Worm (Caenorhabditis elegans): ENCODE results near the gene C50F4.1.

C50F4.1 gene

DNA sequence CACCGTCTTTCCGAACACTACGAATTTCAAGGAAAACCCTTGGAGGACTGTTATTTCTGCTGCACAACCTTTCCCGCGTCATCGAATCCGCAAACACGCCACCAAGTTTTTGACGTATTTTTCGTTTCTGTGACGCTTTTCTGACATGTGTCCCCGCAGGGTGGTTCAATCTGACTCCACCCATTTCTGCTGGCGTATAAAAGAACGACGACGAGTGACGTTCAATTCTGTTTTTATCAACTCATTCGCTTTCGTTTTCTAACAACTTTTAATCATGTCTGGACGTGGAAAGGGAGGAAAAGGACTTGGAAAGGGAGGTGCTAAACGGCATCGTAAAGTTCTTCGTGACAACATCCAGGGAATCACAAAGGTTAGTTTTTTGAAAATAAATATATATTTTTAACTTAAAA is 20.3 kb downstream of the C50F4.1 start, which contains the start of gene his-37 (continued):
- TF ChIP-seq R02D3.7 (tag; optimal IDR thresholded peaks at IDR 0.05) (peak; percentile 89), nhr-11 (tag; optimal IDR thresholded peaks at IDR 0.05) (peak; percentile 99), fkh-2 (tag; optimal IDR thresholded peaks at IDR 0.05) (peak; percentile 73), snpc-4 (tag; optimal IDR thresholded peaks at IDR 0.05) (peak; percentile 96), nfya-1 (tag; optimal IDR thresholded peaks at IDR 0.05; ENCODE audit: insufficient read depth) (peak; percentile 98), daf-12 (tag; optimal IDR thresholded peaks at IDR 0.05) (no peak), sea-2 (GFP tag; optimal IDR thresholded peaks at IDR 0.05) (peak; percentile 94), unc-39 (tag; optimal IDR thresholded peaks at IDR 0.05) (no peak), egl-5 (tag; optimal IDR thresholded peaks at IDR 0.05) (peak; percentile 87), nhr-43 (tag; optimal IDR thresholded peaks at IDR 0.05; ENCODE audit: poor library complexity, severe bottlenecking) (peak; percentile 98), ceh-82 (tag; optimal IDR thresholded peaks at IDR 0.05) (peak; percentile 92), elt-3 (tag; optimal IDR thresholded peaks at IDR 0.05) (peak; percentile 76 to 98 (median 96)), tbx-2 (tag; optimal IDR thresholded peaks at IDR 0.05) (peak; percentile 97), mml-1 (tag; optimal IDR thresholded peaks at IDR 0.05) (no peak)

ce11 chrV:9549459-9549858 is 22.9 kb downstream of the C50F4.1 start, which contains the start of gene nstp-10:
Gene nstp-10, minus strand, starts transcription at chrV:9549836.
- peak; percentile 3 for TF ChIP-seq elt-2 (tag; optimal IDR thresholded peaks at IDR 0.05)
- TF ChIP-seq mdl-1 (tag; optimal IDR thresholded peaks at IDR 0.05) = no peak
- peak; percentile 54 for TF ChIP-seq pha-4 (tag; optimal IDR thresholded peaks at IDR 0.05)
- peak; percentile 18 for TF ChIP-seq nhr-23 (tag; optimal IDR thresholded peaks at IDR 0.05)
- TF ChIP-seq nhr-67 (tag; optimal IDR thresholded peaks at IDR 0.05) = no peak
- TF ChIP-seq nhr-11 (tag; optimal IDR thresholded peaks at IDR 0.05) = no peak
- TF ChIP-seq nfya-1 (tag; optimal IDR thresholded peaks at IDR 0.05; ENCODE audit: insufficient read depth) = peak; percentile 25
- peak; percentile 18 for TF ChIP-seq lin-15B (tag; optimal IDR thresholded peaks at IDR 0.05)
- TF ChIP-seq nhr-25 (tag; optimal IDR thresholded peaks at IDR 0.05) = peak; percentile 22
- TF ChIP-seq skn-1 (tag; optimal IDR thresholded peaks at IDR 0.05) = no peak
- peak; percentile 24 for TF ChIP-seq snpc-4 (tag; optimal IDR thresholded peaks at IDR 0.05)

DNA sequence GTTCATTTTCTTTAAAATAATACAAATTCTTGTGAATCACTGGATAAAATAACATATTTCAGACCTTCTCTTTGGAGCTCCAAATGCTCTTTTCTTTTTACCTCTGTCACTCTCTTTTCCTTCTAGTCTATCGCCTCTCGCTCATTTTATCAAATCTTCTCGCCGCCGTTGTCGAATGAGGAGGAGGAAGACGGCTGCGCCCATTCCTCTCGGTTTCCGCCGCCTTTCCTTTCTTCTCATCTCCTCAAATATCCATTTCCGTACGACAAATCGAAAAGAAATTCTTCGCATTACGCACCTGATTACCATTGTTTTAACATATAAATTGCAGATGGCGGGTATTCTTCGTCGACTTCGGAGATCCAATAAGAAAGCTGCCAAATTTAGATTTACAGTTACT is 23.7 kb downstream of the C50F4.1 start, which contains the start of gene ehbp-1:
ehbp-1 (plus strand) TSS at position 332 of the 400 bp plus-strand sequence.
- TF ChIP-seq nhr-43 (tag; optimal IDR thresholded peaks at IDR 0.05; ENCODE audit: poor library complexity, severe bottlenecking) (no peak), ama-1 (optimal IDR thresholded peaks at IDR 0.05) (no peak), nfya-1 (tag; optimal IDR thresholded peaks at IDR 0.05; ENCODE audit: insufficient read depth) (peak; percentile 34), fkh-10 (GFP tag; optimal IDR thresholded peaks at IDR 0.05) (peak; percentile 32)

ce11 chrV:9556668-9557067 is 30.1 kb downstream of the C50F4.1 start:
- TF ChIP-seq fos-1 (tag; optimal IDR thresholded peaks at IDR 0.05) = no peak
- TF ChIP-seq nfya-1 (tag; optimal IDR thresholded peaks at IDR 0.05; ENCODE audit: insufficient read depth) = no peak
- no peak for TF ChIP-seq nhr-11 (tag; optimal IDR thresholded peaks at IDR 0.05)
- no peak for TF ChIP-seq mml-1 (tag; optimal IDR thresholded peaks at IDR 0.05)
- no peak for TF ChIP-seq mdl-1 (tag; optimal IDR thresholded peaks at IDR 0.05)
- TF ChIP-seq lin-15B (tag; optimal IDR thresholded peaks at IDR 0.05) = no peak
- no peak for TF ChIP-seq nhr-23 (tag; optimal IDR thresholded peaks at IDR 0.05)
- no peak for TF ChIP-seq ceh-82 (tag; optimal IDR thresholded peaks at IDR 0.05)
- TF ChIP-seq nhr-77 (tag; optimal IDR thresholded peaks at IDR 0.05) = no peak
- TF ChIP-seq nhr-28 (tag; optimal IDR thresholded peaks at IDR 0.05) = no peak
- TF ChIP-seq egl-27 (tag; optimal IDR thresholded peaks at IDR 0.05) = no peak
- TF ChIP-seq elt-1 (tag; optimal IDR thresholded peaks at IDR 0.05) = no peak
- no peak for TF ChIP-seq unc-39 (tag; optimal IDR thresholded peaks at IDR 0.05)
- TF ChIP-seq eor-1 (tag; optimal IDR thresholded peaks at IDR 0.05) = no peak
- no peak for TF ChIP-seq pqm-1 (tag; optimal IDR thresholded peaks at IDR 0.05)
- TF ChIP-seq tbx-2 (tag; optimal IDR thresholded peaks at IDR 0.05) = no peak
- TF ChIP-seq nhr-25 (tag; optimal IDR thresholded peaks at IDR 0.05) = no peak
- TF ChIP-seq sea-2 (GFP tag; optimal IDR thresholded peaks at IDR 0.05) = no peak
- no peak for TF ChIP-seq nhr-43 (tag; optimal IDR thresholded peaks at IDR 0.05; ENCODE audit: poor library complexity, severe bottlenecking)

ce11 chrV:9561624-9562179 is 35.1 kb downstream of the C50F4.1 start, which contains the start of gene rgef-1:
Gene rgef-1, minus strand, starts transcription at chrV:9561674.
- TF ChIP-seq snpc-4 (tag; optimal IDR thresholded peaks at IDR 0.05) (peak; percentile 24), sea-2 (GFP tag; optimal IDR thresholded peaks at IDR 0.05) (peak; percentile 43), elt-2 (tag; optimal IDR thresholded peaks at IDR 0.05) (no peak), nfya-1 (tag; optimal IDR thresholded peaks at IDR 0.05; ENCODE audit: insufficient read depth) (peak; percentile 86), mdl-1 (tag; optimal IDR thresholded peaks at IDR 0.05) (peak; percentile 45), unc-62 (GFP tag; optimal IDR thresholded peaks at IDR 0.05) (peak; percentile 16), nhr-237 (tag; optimal IDR thresholded peaks at IDR 0.05) (no peak), unc-39 (tag; optimal IDR thresholded peaks at IDR 0.05) (no peak), ceh-82 (tag; optimal IDR thresholded peaks at IDR 0.05) (no peak), ztf-4 (tag; optimal IDR thresholded peaks at IDR 0.05) (no peak), lsy-12 (tag; optimal IDR thresholded peaks at IDR 0.05) (no peak), hmg-11 (tag; optimal IDR thresholded peaks at IDR 0.05) (peak; percentile 73), lin-15B (tag; optimal IDR thresholded peaks at IDR 0.05) (peak; percentile 43), lin-39 (tag; optimal IDR thresholded peaks at IDR 0.05) (peak; percentile 73), ceh-28 (tag; optimal IDR thresholded peaks at IDR 0.05) (peak; percentile 61), tbx-2 (tag; optimal IDR thresholded peaks at IDR 0.05) (peak; percentile 33), fkh-10 (GFP tag; optimal IDR thresholded peaks at IDR 0.05) (peak; percentile 80), skn-1 (tag; optimal IDR thresholded peaks at IDR 0.05) (peak; percentile 35), eor-1 (tag; optimal IDR thresholded peaks at IDR 0.05) (no peak), mml-1 (tag; optimal IDR thresholded peaks at IDR 0.05) (no peak), nhr-23 (tag; optimal IDR thresholded peaks at IDR 0.05) (no peak), fos-1 (tag; optimal IDR thresholded peaks at IDR 0.05) (no peak)
